Worm (Caenorhabditis elegans): ENCODE data around the gene F30H5.3.

Gene F30H5.3

ce11 chrIII:502583-502982, 9.4 kb downstream of the F30H5.3 start:
- no peak for TF ChIP-seq W03F9.2 (tag; optimal IDR thresholded peaks at IDR 0.05)
- TF ChIP-seq dao-5 (tag; optimal IDR thresholded peaks at IDR 0.05), result peak; percentile 89
- peak; percentile 58 for TF ChIP-seq him-1 (tag; optimal IDR thresholded peaks at IDR 0.05)

- TF ChIP-seq him-1 (tag; optimal IDR thresholded peaks at IDR 0.05), result no peak
- TF ChIP-seq W03F9.2 (tag; optimal IDR thresholded peaks at IDR 0.05), result no peak
- no peak for TF ChIP-seq dao-5 (tag; optimal IDR thresholded peaks at IDR 0.05)
Observed at ce11 chrIII:491090-491597, 20.9 kb downstream of the F30H5.3 start, which contains the start of gene unc-45. Gene unc-45 (plus strand): TSS chrIII:491547.

DNA sequence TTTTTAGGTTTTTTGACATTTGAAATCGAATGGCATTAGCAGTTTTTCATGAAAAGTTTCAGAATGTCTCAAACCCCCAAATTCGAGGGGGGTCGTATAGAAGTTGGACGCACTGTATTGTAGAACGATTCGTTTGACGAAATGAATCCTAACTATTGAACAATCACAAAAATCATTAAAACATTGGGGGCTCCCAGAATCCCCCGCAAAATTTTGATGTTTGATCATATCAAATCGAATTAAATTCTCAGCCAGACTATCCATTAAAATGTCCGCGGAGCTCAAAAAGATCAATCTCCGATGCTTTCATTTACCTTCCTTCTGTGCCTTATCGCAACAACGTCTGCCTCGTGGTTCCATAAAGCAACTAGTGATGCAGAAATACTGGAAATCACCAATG, 23.6 kb downstream of the F30H5.3 start, which contains the start of gene F30H5.5:
Gene F30H5.5 (plus strand): TSS at position 301 of the 400 bp plus-strand sequence.
- no peak for TF ChIP-seq W03F9.2 (tag; optimal IDR thresholded peaks at IDR 0.05)
- no peak for TF ChIP-seq dao-5 (tag; optimal IDR thresholded peaks at IDR 0.05)
- TF ChIP-seq him-1 (tag; optimal IDR thresholded peaks at IDR 0.05), result no peak

ce11 chrIII:486077-486597, 25.9 kb downstream of the F30H5.3 start, which contains the start of gene nlp-32:
Gene nlp-32 (minus strand): TSS chrIII:486547.
- no peak for TF ChIP-seq W03F9.2 (tag; optimal IDR thresholded peaks at IDR 0.05)
- no peak for TF ChIP-seq dao-5 (tag; optimal IDR thresholded peaks at IDR 0.05)
- TF ChIP-seq him-1 (tag; optimal IDR thresholded peaks at IDR 0.05), result no peak

- TF ChIP-seq W03F9.2 (tag; optimal IDR thresholded peaks at IDR 0.05) (no peak), dao-5 (tag; optimal IDR thresholded peaks at IDR 0.05) (no peak), him-1 (tag; optimal IDR thresholded peaks at IDR 0.05) (no peak)
Observed at ce11 chrIII:483556-483955, 28.5 kb downstream of the F30H5.3 start, which contains the start of gene F10C5.3. Gene F10C5.3 (plus strand): TSS chrIII:483868.

DNA sequence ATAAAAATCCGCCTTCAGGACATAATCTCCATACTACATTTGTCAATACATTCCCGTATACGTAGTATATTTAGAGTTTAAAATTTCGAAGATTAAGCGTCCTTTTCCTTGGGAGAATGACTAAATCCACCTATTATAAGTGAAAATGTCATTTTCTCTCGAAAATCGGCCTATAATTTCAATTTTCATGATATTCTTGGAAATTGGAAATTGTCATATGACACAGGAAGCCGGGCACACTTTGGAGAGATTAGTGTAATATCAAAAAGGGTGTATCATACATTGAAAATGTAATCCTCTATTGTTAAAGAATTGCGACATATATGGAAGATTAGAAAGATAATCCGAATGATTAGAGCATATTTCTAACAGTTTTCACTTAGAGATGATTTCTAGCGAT, 29.3 kb downstream of the F30H5.3 start:
- TF ChIP-seq him-1 (tag; optimal IDR thresholded peaks at IDR 0.05) (no peak), dao-5 (tag; optimal IDR thresholded peaks at IDR 0.05) (no peak)

ce11 chrIII:481259-481658, 30.8 kb downstream of the F30H5.3 start:
- TF ChIP-seq dao-5 (tag; optimal IDR thresholded peaks at IDR 0.05), result no peak
- TF ChIP-seq W03F9.2 (tag; optimal IDR thresholded peaks at IDR 0.05), result no peak
- TF ChIP-seq him-1 (tag; optimal IDR thresholded peaks at IDR 0.05), result no peak

DNA sequence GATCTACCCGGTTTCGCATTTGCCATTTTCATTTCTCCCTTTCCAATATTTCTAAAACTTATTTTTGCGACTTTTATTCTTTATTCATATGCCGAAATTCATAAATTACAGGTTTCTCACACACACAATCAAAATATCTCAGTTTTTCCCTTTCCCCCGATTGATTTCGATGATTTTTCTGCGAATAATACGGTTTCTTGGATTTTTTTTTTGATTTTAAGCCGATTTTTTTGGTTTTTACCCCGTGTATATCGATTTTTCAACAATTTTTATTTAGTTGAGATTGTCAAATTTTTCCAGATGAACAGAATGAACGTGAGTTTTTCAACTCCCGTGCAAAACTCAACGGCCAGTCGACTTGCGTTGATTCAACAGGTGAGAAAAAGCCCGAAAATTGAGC, 36.9 kb downstream of the F30H5.3 start, which contains the start of gene mat-3:
Gene mat-3 (plus strand): TSS at position 301 of the 400 bp plus-strand sequence.
- no peak for TF ChIP-seq dao-5 (tag; optimal IDR thresholded peaks at IDR 0.05)
- TF ChIP-seq W03F9.2 (tag; optimal IDR thresholded peaks at IDR 0.05), result no peak
- TF ChIP-seq him-1 (tag; optimal IDR thresholded peaks at IDR 0.05), result no peak

DNA sequence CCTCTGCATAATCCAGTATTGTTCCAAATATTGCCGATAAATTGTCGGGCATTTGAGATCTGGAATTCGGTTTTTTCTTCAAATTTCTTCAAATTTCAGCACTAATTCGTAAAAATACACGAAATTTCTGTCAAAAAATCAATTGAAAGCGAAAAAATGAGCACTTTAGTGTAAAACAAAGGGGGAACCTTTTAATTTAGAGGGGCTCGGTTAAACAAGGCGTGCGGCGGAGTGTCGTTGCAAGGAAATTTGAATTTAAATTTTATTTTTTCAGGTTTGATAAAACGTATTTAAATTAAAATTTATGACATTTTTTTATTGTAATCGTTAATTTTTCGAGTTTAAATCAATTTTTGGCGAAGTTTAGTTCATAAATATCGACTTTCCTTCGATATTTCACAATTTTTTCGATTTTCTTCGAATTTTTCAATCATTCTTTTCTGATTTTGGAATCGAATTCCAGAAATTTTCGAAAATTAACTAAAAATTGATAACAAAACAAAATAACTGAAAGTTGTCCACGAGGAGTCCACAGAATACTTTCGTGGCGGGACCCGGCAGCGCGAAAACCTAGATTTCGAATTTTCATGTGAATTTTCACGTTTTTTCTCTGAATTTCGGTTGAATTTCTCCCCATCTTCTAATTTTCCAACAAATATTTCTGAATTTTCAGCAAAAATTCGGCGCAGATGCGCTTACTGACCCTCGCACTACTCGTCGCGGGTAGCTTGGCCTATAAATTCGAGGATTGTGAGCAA, 40.2 kb downstream of the F30H5.3 start, which contains the start of the genes magu-1 and nemp-1:
Gene magu-1 (minus strand): TSS at position 59 of the 758 bp plus-strand sequence.
Gene nemp-1 (plus strand): TSS at position 674 of the 758 bp plus-strand sequence.
- TF ChIP-seq him-1 (tag; optimal IDR thresholded peaks at IDR 0.05), result no peak
- peak; percentile 21 for TF ChIP-seq W03F9.2 (tag; optimal IDR thresholded peaks at IDR 0.05)
- TF ChIP-seq dao-5 (tag; optimal IDR thresholded peaks at IDR 0.05), result no peak

ce11 chrIII:463711-464110, 48.3 kb downstream of the F30H5.3 start, which contains the start of gene Y55B1BR.6:
Gene Y55B1BR.6 (minus strand): TSS chrIII:463811.
- TF ChIP-seq W03F9.2 (tag; optimal IDR thresholded peaks at IDR 0.05), result no peak
- TF ChIP-seq him-1 (tag; optimal IDR thresholded peaks at IDR 0.05), result no peak
- TF ChIP-seq dao-5 (tag; optimal IDR thresholded peaks at IDR 0.05), result no peak

DNA sequence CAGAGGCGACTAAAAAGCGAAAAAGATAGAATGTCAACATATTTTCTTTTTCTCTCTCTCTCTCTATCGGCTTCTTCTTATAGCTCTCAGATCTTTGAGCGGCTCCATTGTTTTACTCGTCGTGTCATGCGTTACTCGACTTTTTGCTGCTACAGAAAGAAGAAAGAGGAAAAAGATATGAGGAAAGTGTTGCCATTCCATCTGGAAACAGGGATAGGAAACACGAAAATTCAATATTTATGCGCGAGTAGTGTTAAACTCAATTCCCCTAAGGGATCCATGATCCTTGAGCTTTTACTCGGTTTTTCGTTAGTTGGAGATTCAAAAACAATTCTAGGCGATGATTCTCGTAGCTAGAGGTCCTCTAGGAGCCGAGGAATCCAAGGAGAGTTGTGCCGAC, 56.2 kb downstream of the F30H5.3 start:
- TF ChIP-seq him-1 (tag; optimal IDR thresholded peaks at IDR 0.05) (no peak), dao-5 (tag; optimal IDR thresholded peaks at IDR 0.05) (no peak), W03F9.2 (tag; optimal IDR thresholded peaks at IDR 0.05) (no peak)
